Worm (Caenorhabditis elegans): ENCODE measurements around the gene F13A2.10.
"Not testable (repeated sequence)": the region's sequence is repeated elsewhere in the genome, so short reads cannot be mapped to it uniquely, and the experiment has no call there.

The F13A2.10 gene

ce11 chrV:4336462-4336861 lies 49.6 kb downstream of the F13A2.10 start, which contains the start of gene irld-1:
Gene irld-1, plus strand, starts transcription at chrV:4336762.
- not testable (repeated sequence) for TF ChIP-seq nhr-25, fos-1, unc-39 (tag; optimal IDR thresholded peaks at IDR 0.05)

All from whole organism, L3 larva.